Worm (Caenorhabditis elegans) whole organism, early embryonic: ENCODE results near the gene F20E11.18.
"Not testable (repeated sequence)": the region's sequence is repeated elsewhere in the genome, so short reads cannot be mapped to it uniquely, and the experiment has no call there.

Experiments used
- B0310.2 ChIP-seq: sonication (generic microtip); optimal IDR thresholded peaks from 2 replicates; lab custom pipeline; 2016; ENCODE audit warnings: mild to moderate bottlenecking, missing genetic modification characterization, missing compliant biosample characterization
- F13C5.2 ChIP-seq: sonication (generic microtip); optimal IDR thresholded peaks from 2 replicates; lab custom pipeline; 2017; ENCODE audit warnings: mild to moderate bottlenecking, missing genetic modification characterization, inconsistent platforms, missing compliant biosample characterization
- aly-1 ChIP-seq: sonication (generic microtip); optimal IDR thresholded peaks from 2 replicates; lab custom pipeline; 2016; ENCODE audit warnings: missing genetic modification characterization, missing compliant biosample characterization
- ama-1 ChIP-seq: fragments of 150-350 bp; optimal IDR thresholded peaks from 2 replicates; lab custom pipeline; 2014
- ceh-13 ChIP-seq: fragments of 200-800 bp; sonication (Bioruptor generic); optimal IDR thresholded peaks from 2 replicates; lab custom pipeline; 2018; ENCODE audit warnings: mild to moderate bottlenecking, missing genetic modification characterization, missing compliant biosample characterization
- ceh-36 ChIP-seq: sonication (generic microtip); optimal IDR thresholded peaks from 2 replicates; lab custom pipeline; 2016; ENCODE audit warnings: missing genetic modification characterization, inconsistent platforms, missing compliant biosample characterization
- ets-7 ChIP-seq: sonication (generic microtip); optimal IDR thresholded peaks from 2 replicates; lab custom pipeline; 2016; ENCODE audit warnings: missing genotype, missing genetic modification characterization, missing compliant biosample characterization
- flt-1 ChIP-seq: fragments of 200-800 bp; sonication (Bioruptor generic); IDR thresholded peaks from 2 replicates; pipeline ENCODE4 v1.3.6; 2022; ENCODE audit warnings: missing genetic modification characterization, missing compliant biosample characterization
- hmbx-1 ChIP-seq: sonication (generic microtip); optimal IDR thresholded peaks from 2 replicates; lab custom pipeline; 2016; ENCODE audit warnings: mild to moderate bottlenecking, missing genetic modification characterization, missing compliant biosample characterization
- hmg-4 ChIP-seq: fragments of 200-800 bp; sonication (Bioruptor generic); optimal IDR thresholded peaks from 2 replicates; lab custom pipeline; 2018; ENCODE audit warnings: mild to moderate bottlenecking, missing genetic modification characterization, missing compliant biosample characterization
- hnd-1 ChIP-seq: sonication (generic microtip); optimal IDR thresholded peaks from 2 replicates; lab custom pipeline; 2016; ENCODE audit warnings: missing genetic modification characterization, missing compliant biosample characterization
- pes-1 ChIP-seq: fragments of 200-800 bp; sonication (Bioruptor generic); IDR thresholded peaks from 2 replicates; pipeline ENCODE4 v1.3.6; 2022; ENCODE audit warnings: missing genetic modification reagents, missing genetic modification characterization, missing compliant biosample characterization
- scrt-1 ChIP-seq: fragments of 200-800 bp; sonication (Bioruptor generic); IDR thresholded peaks from 2 replicates; pipeline ENCODE4 v1.3.6; 2022; ENCODE audit warnings: missing genetic modification characterization, missing compliant biosample characterization
- sea-1 ChIP-seq: fragments of 200-800 bp; sonication (Bioruptor generic); conservative IDR thresholded peaks from 2 replicates; pipeline ENCODE4 v1.3.6; 2022; ENCODE audit warnings: missing genetic modification characterization, missing compliant biosample characterization
- tbx-11 ChIP-seq: fragments of 200-800 bp; sonication (Bioruptor generic); IDR thresholded peaks from 2 replicates; pipeline ENCODE4 v1.3.6; 2022; ENCODE audit warnings: missing genetic modification characterization, missing compliant biosample characterization
- tbx-37 ChIP-seq: fragments of 200-800 bp; sonication (Bioruptor generic); conservative IDR thresholded peaks from 2 replicates; pipeline ENCODE4 v1.3.6; 2022; ENCODE audit warnings: missing genetic modification reagents, missing genetic modification characterization, missing compliant biosample characterization
- tra-4 ChIP-seq: sonication (generic microtip); optimal IDR thresholded peaks from 2 replicates; lab custom pipeline; 2017; ENCODE audit warnings: missing genetic modification characterization, missing compliant biosample characterization

The F20E11.18 gene

DNA sequence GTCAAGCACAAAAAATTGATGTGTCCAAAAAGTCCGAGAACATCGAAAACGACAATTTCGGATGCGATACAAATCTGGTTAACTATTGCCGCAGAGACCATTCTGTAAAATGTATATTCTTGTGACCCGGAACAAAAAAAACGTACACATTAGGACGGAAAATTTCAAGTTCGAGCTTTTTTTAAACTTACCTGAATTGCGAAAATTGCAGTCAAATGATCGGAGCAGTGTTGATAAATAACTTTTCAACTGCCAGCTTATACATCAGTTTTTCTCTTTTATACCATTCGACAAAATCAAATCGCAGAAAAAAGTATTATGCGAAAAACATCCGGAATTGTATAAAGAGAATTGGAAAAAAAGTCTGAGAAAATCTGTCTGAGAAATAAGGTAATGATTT, 1.9 kb upstream of the F20E11.18 start, which contains the start of gene srsx-2:
srsx-2 (minus strand) TSS at position 101 of the 400 bp plus-strand sequence.
- TF ChIP-seq ama-1 (lab: Kevin White, UChicago) (no peak), hnd-1 (tag; lab: Kevin White, UChicago) (no peak), scrt-1 (GFP tag; lab: Robert Waterston, UW) (no peak), flt-1 (no peak), B0310.2 (no peak), hmg-4 (GFP tag; lab: Kevin White, UChicago) (no peak), aly-1 (tag; lab: Kevin White, UChicago) (no peak), ceh-36 (tag; lab: Kevin White, UChicago) (no peak), F13C5.2 (no peak), sea-1 (GFP tag; lab: Robert Waterston, UW) (no peak), pes-1 (GFP tag; lab: Robert Waterston, UW) (no peak), tbx-37 (GFP tag; lab: Robert Waterston, UW) (no peak), hmbx-1 (tag; lab: Kevin White, UChicago) (no peak), tra-4 (no peak), tbx-11 (GFP tag; lab: Robert Waterston, UW) (no peak), ceh-13 (GFP tag; lab: Kevin White, UChicago) (no peak), ets-7 (tag; lab: Kevin White, UChicago) (no peak)

- TF ChIP-seq hnd-1 (tag; lab: Kevin White, UChicago), result no peak
Measured at ce11 chrV:17430903-17431302, 5.5 kb downstream of the F20E11.18 start, which contains the start of gene srbc-27. Gene srbc-27 (plus strand): TSS chrV:17431203.

DNA sequence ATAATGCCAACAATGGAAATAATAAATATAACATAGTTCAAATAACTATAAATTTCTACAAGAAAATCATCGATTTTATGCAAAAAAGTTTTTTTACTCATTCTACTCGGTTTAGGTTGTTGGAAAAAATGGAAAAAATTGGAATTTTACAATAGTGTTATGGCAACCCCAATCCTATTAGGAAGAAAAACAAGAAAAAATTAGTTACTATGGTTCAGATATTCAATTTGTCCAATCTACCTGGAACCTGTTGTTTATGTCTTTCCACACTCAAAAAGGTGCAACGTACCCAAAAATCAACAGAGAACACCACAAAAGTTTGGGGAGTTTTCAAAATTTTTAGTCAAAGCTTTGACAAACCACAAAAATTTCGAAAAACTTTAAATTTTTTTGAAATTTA, 6.3 kb downstream of the F20E11.18 start, which contains the start of gene T27C5.10:
T27C5.10 (minus strand) TSS at position 101 of the 400 bp plus-strand sequence.
- TF ChIP-seq tra-4, result no peak
- no peak for TF ChIP-seq aly-1 (tag; lab: Kevin White, UChicago)
- TF ChIP-seq sea-1 (GFP tag; lab: Robert Waterston, UW), result no peak
- no peak for TF ChIP-seq B0310.2
- no peak for TF ChIP-seq ceh-36 (tag; lab: Kevin White, UChicago)
- no peak for TF ChIP-seq tbx-37 (GFP tag; lab: Robert Waterston, UW)
- TF ChIP-seq hnd-1 (tag; lab: Kevin White, UChicago), result no peak
- no peak for TF ChIP-seq scrt-1 (GFP tag; lab: Robert Waterston, UW)
- TF ChIP-seq ets-7 (tag; lab: Kevin White, UChicago), result no peak
- TF ChIP-seq ceh-13 (GFP tag; lab: Kevin White, UChicago), result no peak
- TF ChIP-seq hmg-4 (GFP tag; lab: Kevin White, UChicago), result no peak
- no peak for TF ChIP-seq ama-1 (lab: Kevin White, UChicago)
- TF ChIP-seq pes-1 (GFP tag; lab: Robert Waterston, UW), result no peak
- no peak for TF ChIP-seq flt-1

ce11 chrV:17429262-17429661, 7.1 kb downstream of the F20E11.18 start:
- no peak for TF ChIP-seq pes-1 (GFP tag; lab: Robert Waterston, UW)
- no peak for TF ChIP-seq ets-7 (tag; lab: Kevin White, UChicago)
- TF ChIP-seq hnd-1 (tag; lab: Kevin White, UChicago), result no peak
- TF ChIP-seq hmbx-1 (tag; lab: Kevin White, UChicago), result no peak
- no peak for TF ChIP-seq ceh-36 (tag; lab: Kevin White, UChicago)
- TF ChIP-seq flt-1, result no peak
- TF ChIP-seq tbx-11 (GFP tag; lab: Robert Waterston, UW), result no peak
- TF ChIP-seq F13C5.2, result no peak
- TF ChIP-seq tra-4, result no peak
- TF ChIP-seq tbx-37 (GFP tag; lab: Robert Waterston, UW), result no peak
- no peak for TF ChIP-seq sea-1 (GFP tag; lab: Robert Waterston, UW)

DNA sequence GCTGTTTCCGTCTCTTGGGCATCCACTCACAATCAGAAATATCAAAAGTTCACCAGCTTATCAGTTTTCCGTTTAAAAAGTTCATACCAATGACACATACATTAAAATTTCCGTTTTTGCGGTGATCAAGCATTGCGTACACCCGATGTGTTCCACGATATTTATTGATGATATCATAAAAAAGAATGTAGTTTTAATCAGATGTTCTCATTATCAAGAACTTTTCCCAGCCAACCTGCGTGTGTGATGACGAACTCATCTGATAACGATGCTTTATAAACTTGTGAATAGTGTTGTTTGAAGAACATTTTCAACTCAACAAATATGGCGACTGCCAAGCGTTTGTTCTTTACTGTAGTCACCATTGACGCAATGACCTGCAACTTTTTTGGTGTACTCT, 19.6 kb downstream of the F20E11.18 start, which contains the start of gene clc-21:
clc-21 (plus strand) TSS at position 301 of the 400 bp plus-strand sequence.
- TF ChIP-seq hnd-1 (tag; lab: Kevin White, UChicago) (no peak), aly-1 (tag; lab: Kevin White, UChicago) (no peak), flt-1 (no peak), F13C5.2 (no peak), pes-1 (GFP tag; lab: Robert Waterston, UW) (no peak), hmg-4 (GFP tag; lab: Kevin White, UChicago) (no peak), ceh-36 (tag; lab: Kevin White, UChicago) (no peak), B0310.2 (no peak), hmbx-1 (tag; lab: Kevin White, UChicago) (no peak), tra-4 (no peak), sea-1 (GFP tag; lab: Robert Waterston, UW) (no peak), ets-7 (tag; lab: Kevin White, UChicago) (no peak), tbx-11 (GFP tag; lab: Robert Waterston, UW) (no peak), ceh-13 (GFP tag; lab: Kevin White, UChicago) (no peak), scrt-1 (GFP tag; lab: Robert Waterston, UW) (no peak)

DNA sequence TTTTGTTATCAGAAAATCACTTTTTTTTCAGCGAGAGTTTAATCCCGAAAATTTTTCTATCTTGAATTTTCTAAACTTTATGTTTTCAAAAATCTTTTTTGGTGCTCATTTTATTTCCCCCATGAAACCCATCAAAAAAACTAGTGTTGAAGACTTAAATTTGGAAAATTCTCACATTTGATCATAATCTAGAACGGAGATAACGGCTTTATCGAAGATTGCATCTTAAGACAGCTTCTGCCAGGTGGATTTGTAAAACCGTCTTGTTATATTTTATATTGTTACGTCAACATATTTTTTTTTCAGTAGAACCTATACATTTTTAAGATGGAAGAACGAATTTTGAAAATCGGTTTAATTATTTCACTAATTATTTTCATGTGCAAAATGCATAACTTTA, 21.4 kb downstream of the F20E11.18 start, which contains the start of gene T27C5.12:
T27C5.12 (plus strand) TSS at position 301 of the 400 bp plus-strand sequence.
- no peak for TF ChIP-seq ets-7 (tag; lab: Kevin White, UChicago)
- TF ChIP-seq aly-1 (tag; lab: Kevin White, UChicago), result no peak
- no peak for TF ChIP-seq hnd-1 (tag; lab: Kevin White, UChicago)
- TF ChIP-seq ceh-36 (tag; lab: Kevin White, UChicago), result no peak
- no peak for TF ChIP-seq hmg-4 (GFP tag; lab: Kevin White, UChicago)
- no peak for TF ChIP-seq tbx-37 (GFP tag; lab: Robert Waterston, UW)
- no peak for TF ChIP-seq F13C5.2
- TF ChIP-seq sea-1 (GFP tag; lab: Robert Waterston, UW), result no peak
- TF ChIP-seq ceh-13 (GFP tag; lab: Kevin White, UChicago), result no peak
- TF ChIP-seq tbx-11 (GFP tag; lab: Robert Waterston, UW), result no peak

DNA sequence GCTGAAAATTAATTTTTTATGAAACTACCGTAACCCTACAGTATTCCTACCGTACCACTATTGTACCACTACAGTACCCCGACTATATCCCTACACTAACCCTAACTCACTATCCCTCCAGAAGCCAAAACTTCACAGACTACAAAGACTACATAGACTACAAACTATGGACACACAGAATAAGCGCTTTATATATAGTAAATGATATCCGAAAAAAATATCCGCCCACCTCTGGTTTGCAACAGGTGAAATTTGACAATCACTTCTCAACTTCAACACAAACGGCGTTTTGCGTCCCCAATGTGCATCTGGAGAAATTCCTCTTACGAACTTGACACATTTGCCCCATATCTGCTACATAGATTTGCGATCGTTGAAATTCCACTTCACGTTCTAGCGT, 26.4 kb downstream of the F20E11.18 start, which contains the start of gene srh-132:
srh-132 (plus strand) TSS at position 301 of the 400 bp plus-strand sequence.
- TF ChIP-seq pes-1 (GFP tag; lab: Robert Waterston, UW); hmg-4 (GFP tag; lab: Kevin White, UChicago); ceh-13 (GFP tag; lab: Kevin White, UChicago): not testable (repeated sequence)
